Fruit fly (Drosophila melanogaster): ENCODE results near the gene Nckx30C.

The Nckx30C gene

DNA sequence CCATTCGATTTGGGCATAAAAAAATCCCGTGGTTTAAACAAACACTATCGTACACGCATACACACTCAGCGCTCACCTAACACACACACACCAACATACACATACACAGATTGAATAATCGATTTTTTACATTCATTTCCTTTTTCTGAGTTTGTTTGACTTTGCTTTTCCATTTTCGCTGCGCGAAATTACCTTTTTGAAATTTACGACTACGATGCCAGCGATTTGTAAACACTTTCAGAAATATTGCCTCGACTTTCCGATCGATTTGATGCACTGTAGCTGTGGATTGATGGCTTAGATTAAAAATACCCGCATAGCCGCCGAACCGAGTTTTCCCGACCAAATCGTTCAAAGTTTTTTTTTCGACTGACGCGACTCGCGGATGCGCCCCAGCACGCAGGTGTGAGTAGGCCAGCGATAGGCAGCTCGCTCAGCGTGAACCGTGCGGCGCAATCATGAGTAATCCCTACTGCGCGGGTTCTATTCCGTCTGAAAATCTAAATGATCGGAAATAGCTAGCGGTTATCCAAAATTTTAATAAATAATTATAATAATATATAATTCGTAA, 47.3 kb downstream of the Nckx30C start, which contains the start of gene Pka-C1 (continued):
- TF ChIP-seq CG4318 (GFP tag; optimal IDR thresholded peaks at IDR 0.05), result no peak
- no peak for TF ChIP-seq topi (GFP tag; optimal IDR thresholded peaks at IDR 0.05)
- TF ChIP-seq CG3919 (GFP tag; optimal IDR thresholded peaks at IDR 0.05), result no peak
- TF ChIP-seq CG6163 (GFP tag; IDR thresholded peaks at IDR 0.05), result peak; percentile 68; the same call in 2 of the 3 replicates
- TF ChIP-seq cyc (GFP tag; optimal IDR thresholded peaks at IDR 0.05), result no peak
- TF ChIP-seq CG11294 (GFP tag; IDR thresholded peaks at IDR 0.05), result no peak
- peak; percentile 49 for TF ChIP-seq Eip78C (GFP tag)
- TF ChIP-seq Smox (GFP tag; optimal IDR thresholded peaks at IDR 0.05), result no peak
- peak; percentile 48; the same call in 1 of the 3 replicates for TF ChIP-seq eg (GFP tag; IDR thresholded peaks at IDR 0.05)
- no peak for TF ChIP-seq svp (GFP tag)
- TF ChIP-seq achi (GFP tag; optimal IDR thresholded peaks at IDR 0.05), result peak; percentile 4
- TF ChIP-seq fkh (GFP tag; optimal IDR thresholded peaks at IDR 0.05), result peak; percentile 31
- no peak for TF ChIP-seq Sox14 (GFP tag; optimal IDR thresholded peaks at IDR 0.05)
- TF ChIP-seq Hr38 (GFP tag; optimal IDR thresholded peaks at IDR 0.05), result no peak

DNA sequence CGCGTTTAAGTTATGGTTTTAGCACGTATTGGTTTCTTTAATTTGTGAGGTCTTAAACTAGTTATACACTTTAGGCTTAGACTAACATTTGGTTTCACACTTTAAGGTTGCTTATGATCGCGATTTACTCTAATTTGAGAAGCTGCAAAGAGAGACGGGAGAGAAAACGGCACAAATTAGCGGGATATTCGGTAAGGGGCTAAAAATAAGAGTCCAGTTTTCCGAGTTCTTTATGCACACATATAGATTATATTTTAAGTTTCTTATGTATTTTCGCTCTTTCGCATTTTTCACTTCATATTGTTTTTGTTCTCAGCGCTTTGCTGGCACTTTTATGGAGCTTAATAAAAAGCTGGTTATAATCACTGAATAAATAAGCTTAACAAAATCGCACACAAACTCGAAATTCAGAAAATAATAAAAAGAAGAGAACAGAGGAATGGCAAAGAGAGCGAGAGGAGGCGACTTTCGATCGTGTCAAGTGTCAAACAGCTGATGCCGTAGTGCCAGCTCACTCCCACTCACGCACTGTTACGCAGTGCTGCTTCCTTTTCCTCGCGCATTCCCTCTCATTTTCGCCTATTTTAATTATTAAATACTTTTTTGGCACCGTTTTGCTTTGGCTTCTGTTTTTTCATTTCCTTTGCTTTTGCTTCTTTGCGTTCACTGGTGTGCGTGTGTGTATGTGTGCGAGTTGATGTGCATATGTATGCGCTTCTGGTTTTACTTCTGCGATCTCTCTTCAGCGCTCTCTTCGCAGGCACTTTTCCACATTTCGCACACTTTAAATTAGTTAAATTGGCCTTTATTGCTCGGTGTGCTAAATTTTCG, 48.0 kb downstream of the Nckx30C start:
- TF ChIP-seq Hr39 (GFP tag; optimal IDR thresholded peaks at IDR 0.05) (no peak), CG9139 (GFP tag; optimal IDR thresholded peaks at IDR 0.05) (no peak), Hr4 (GFP tag; optimal IDR thresholded peaks at IDR 0.05) (no peak), Lpt (GFP tag; optimal IDR thresholded peaks at IDR 0.05) (no peak), Blimp-1 (GFP tag; optimal IDR thresholded peaks at IDR 0.05) (no peak), OdsH (GFP tag; optimal IDR thresholded peaks at IDR 0.05) (no peak), Eip78C (GFP tag) (peak; percentile 66), fkh (GFP tag; optimal IDR thresholded peaks at IDR 0.05) (peak; percentile 59), CG6276 (GFP tag; optimal IDR thresholded peaks at IDR 0.05) (peak; percentile 0), CG7368 (GFP tag; optimal IDR thresholded peaks at IDR 0.05) (no peak), acj6 (GFP tag; optimal IDR thresholded peaks at IDR 0.05) (no peak), CG8119 (GFP tag; IDR thresholded peaks at IDR 0.05) (no peak), topi (GFP tag; optimal IDR thresholded peaks at IDR 0.05) (peak; percentile 37), ss (GFP tag; optimal IDR thresholded peaks at IDR 0.05) (peak; percentile 8 to 10), CG4318 (GFP tag; optimal IDR thresholded peaks at IDR 0.05) (no peak), Eip93F (GFP tag; optimal IDR thresholded peaks at IDR 0.05) (no peak), CG6163 (GFP tag; IDR thresholded peaks at IDR 0.05) (no peak), CG1621 (tag; optimal IDR thresholded peaks at IDR 0.05) (no peak), net (GFP tag; optimal IDR thresholded peaks at IDR 0.05) (peak; percentile 13), CG8632 (GFP tag; optimal IDR thresholded peaks at IDR 0.05) (no peak), Smox (GFP tag; optimal IDR thresholded peaks at IDR 0.05) (no peak), CG3032 (tag; optimal IDR thresholded peaks at IDR 0.05) (no peak), CG6854 (GFP tag; optimal IDR thresholded peaks at IDR 0.05) (no peak), svp (GFP tag) (peak; percentile 99), CG10669 (GFP tag; optimal IDR thresholded peaks at IDR 0.05) (no peak), CG6792 (GFP tag; optimal IDR thresholded peaks at IDR 0.05) (no peak), CG11902 (GFP tag; optimal IDR thresholded peaks at IDR 0.05) (no peak), eg (GFP tag; IDR thresholded peaks at IDR 0.05) (no peak), Hr38 (GFP tag; optimal IDR thresholded peaks at IDR 0.05) (no peak), vri (GFP tag; optimal IDR thresholded peaks at IDR 0.05) (peak; percentile 52), Ets21C (GFP tag; optimal IDR thresholded peaks at IDR 0.05) (no peak), Sox102F (GFP tag; optimal IDR thresholded peaks at IDR 0.05) (peak; percentile 26), Met (GFP tag; optimal IDR thresholded peaks at IDR 0.05) (no peak), Eip75B (GFP tag; optimal IDR thresholded peaks at IDR 0.05) (peak; percentile 0)

Data from whole organism, prepupa.